Fruit fly (Drosophila melanogaster): ENCODE measurements around the gene SelG.

The SelG gene

dm6 chrX:11886976-11887375 lies at the start of gene SelG, which contains the start of gene CG10353:
Gene SelG (plus strand): TSS chrX:11887284.
Gene CG10353 (minus strand): TSS chrX:11887162.
- peak; percentile 32 for TF ChIP-seq noc (tag; optimal IDR thresholded peaks at IDR 0.05)

dm6 chrX:11837926-11838325 lies 49.2 kb upstream of the SelG start, which contains the start of gene CG15741:
Gene CG15741 (minus strand): TSS chrX:11838026.
- TF ChIP-seq noc (tag; optimal IDR thresholded peaks at IDR 0.05), result no peak

dm6 chrX:11839308-11839707 lies 47.8 kb upstream of the SelG start, which contains the start of gene Cyp28c1:
Gene Cyp28c1 (plus strand): TSS chrX:11839608.
- TF ChIP-seq noc (tag; optimal IDR thresholded peaks at IDR 0.05), result no peak

- TF ChIP-seq noc (tag; optimal IDR thresholded peaks at IDR 0.05), result no peak
Observed at dm6 chrX:11841702-11842378, 45.2 kb upstream of the SelG start.

dm6 chrX:11846049-11846718 lies 40.9 kb upstream of the SelG start, which contains the start of gene CG15740:
Gene CG15740 (minus strand): TSS chrX:11846099.
- no peak for TF ChIP-seq noc (tag; optimal IDR thresholded peaks at IDR 0.05)

- TF ChIP-seq noc (tag; optimal IDR thresholded peaks at IDR 0.05), result peak; percentile 35
Observed at dm6 chrX:11848507-11849264, 38.4 kb upstream of the SelG start.

dm6 chrX:11849267-11849666 lies 37.8 kb upstream of the SelG start:
- TF ChIP-seq noc (tag; optimal IDR thresholded peaks at IDR 0.05), result no peak

dm6 chrX:11852310-11852709 lies 34.8 kb upstream of the SelG start, which contains the start of gene p24-1:
Gene p24-1 (minus strand): TSS chrX:11852530.
- peak; percentile 31 for TF ChIP-seq noc (tag; optimal IDR thresholded peaks at IDR 0.05)

dm6 chrX:11854758-11855465 lies 32.2 kb upstream of the SelG start, which contains the start of the genes CG10347 and ATP7:
Gene CG10347 (minus strand): TSS chrX:11854931.
Gene ATP7 (plus strand): TSS chrX:11855022.
- peak; percentile 30 for TF ChIP-seq noc (tag; optimal IDR thresholded peaks at IDR 0.05)

dm6 chrX:11855950-11856349 lies 31.1 kb upstream of the SelG start:
- TF ChIP-seq noc (tag; optimal IDR thresholded peaks at IDR 0.05), result no peak

dm6 chrX:11856867-11857266 lies 30.2 kb upstream of the SelG start:
- TF ChIP-seq noc (tag; optimal IDR thresholded peaks at IDR 0.05), result no peak

- TF ChIP-seq noc (tag; optimal IDR thresholded peaks at IDR 0.05), result peak; percentile 77
Observed at dm6 chrX:11857522-11858438, 29.3 kb upstream of the SelG start.

dm6 chrX:11858439-11858813 lies 28.7 kb upstream of the SelG start:
- no peak for TF ChIP-seq noc (tag; optimal IDR thresholded peaks at IDR 0.05)

dm6 chrX:11868866-11869265 lies 18.2 kb upstream of the SelG start, which contains the start of the genes Nrd1 and CG1847:
Gene Nrd1 (minus strand): TSS chrX:11868893.
Gene CG1847 (plus strand): TSS chrX:11869170.
- TF ChIP-seq noc (tag; optimal IDR thresholded peaks at IDR 0.05), result no peak
